Worm (Caenorhabditis elegans): Measurements from ENCODE around the gene ttc-37.

The ttc-37 gene

DNA sequence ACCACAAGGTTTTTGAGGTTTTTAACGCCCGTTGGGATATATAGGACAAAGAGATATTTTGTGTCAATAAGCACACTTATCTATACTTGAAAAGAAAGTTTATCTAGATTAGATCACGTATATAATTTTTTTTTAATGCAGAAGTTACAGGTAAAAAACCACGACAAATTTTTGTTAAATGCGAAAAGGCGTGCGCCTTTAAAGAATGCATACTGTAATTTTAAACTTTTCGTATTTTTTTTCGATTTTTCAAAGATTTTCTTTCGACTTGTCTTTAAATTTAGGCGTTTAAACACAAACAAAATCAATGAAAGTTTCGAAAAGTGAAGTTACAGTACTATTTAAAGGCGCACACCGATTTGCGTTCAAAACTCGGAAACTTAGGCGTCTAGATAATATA lies 632 bp upstream of the ttc-37 start:
- no peak for TF ChIP-seq unc-62 (GFP tag; optimal IDR thresholded peaks at IDR 0.05)

DNA sequence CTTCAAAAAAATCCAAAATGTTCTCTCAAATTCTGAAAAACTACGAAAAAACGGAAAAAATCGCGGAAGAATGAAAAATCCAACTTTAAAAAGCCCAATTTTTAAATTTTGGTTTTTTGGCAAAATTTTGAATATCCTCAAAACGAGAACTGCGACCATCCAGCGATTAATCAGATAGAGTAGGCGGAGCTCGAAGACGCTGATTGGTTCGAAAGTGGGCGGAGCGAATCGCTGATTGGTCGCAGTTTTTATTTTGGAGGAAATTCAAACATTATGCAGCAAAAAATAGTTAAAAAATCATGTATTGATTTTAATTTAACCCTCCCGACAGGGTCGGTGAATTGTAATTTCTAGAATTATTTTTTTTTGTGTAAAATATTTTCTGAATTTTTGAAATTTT lies 9.4 kb downstream of the ttc-37 start:
- TF ChIP-seq unc-62 (GFP tag; optimal IDR thresholded peaks at IDR 0.05) = no peak

DNA sequence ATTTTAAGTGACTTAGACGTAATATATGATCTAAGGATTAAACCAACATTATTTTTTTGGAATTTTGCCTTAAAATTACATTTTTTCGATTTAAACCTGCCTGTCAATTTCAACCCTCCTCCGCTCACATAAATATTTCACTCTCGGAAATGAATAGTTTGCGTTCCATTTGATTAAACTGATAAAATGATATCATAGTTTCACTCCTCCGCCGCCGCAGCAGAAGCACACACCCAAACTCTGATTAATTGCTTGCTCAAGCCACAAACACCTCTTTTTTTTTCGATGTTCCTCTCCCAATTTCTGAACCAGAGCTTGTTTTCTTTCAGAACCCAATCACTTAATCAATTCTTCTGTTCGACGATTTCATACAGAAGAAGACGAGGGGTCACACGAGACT lies 18.8 kb downstream of the ttc-37 start, which contains the start of gene Y49G5B.1:
Gene Y49G5B.1, plus strand, starts transcription at position 324 of the 400 bp plus-strand sequence.
- no peak for TF ChIP-seq unc-62 (GFP tag; optimal IDR thresholded peaks at IDR 0.05)

DNA sequence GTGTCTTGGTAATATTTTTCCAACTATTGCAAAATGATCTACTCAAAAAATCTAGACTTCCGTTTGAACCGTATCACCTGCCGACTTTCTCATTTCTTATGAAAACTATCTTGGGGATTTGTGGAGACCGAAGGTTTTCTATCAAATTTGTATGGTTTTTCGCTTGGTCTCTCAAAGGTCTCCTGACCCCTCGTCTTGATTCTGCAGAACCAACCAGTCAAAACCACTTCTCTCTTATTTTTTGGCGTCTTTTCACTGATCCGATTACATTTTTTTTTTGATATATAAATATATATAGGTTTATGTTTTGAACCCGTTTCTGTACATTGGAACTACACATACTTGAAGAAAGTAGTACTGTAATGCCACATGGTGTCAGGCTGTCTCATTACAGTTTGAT lies 21.4 kb downstream of the ttc-37 start:
- no peak for TF ChIP-seq unc-62 (GFP tag; optimal IDR thresholded peaks at IDR 0.05)

DNA sequence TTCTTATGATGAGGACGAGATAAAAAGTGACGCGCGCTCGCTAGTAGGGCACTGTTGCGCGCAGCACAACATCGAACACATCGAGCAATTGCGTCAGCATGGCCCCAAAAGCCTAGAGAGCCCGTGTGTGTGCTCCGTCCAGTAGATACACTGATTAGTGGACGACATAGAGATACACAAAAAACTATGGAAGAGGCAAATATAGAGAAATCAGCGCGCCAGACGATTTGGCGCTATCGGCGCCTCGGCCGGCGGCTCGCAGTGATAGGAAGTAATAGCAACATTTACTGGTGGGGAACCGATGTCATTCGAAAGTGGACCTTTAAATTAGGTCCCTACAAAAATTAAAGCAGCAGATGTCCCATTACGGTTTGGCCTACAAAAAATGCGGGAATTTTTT lies 24.2 kb downstream of the ttc-37 start:
- TF ChIP-seq unc-62 (GFP tag; optimal IDR thresholded peaks at IDR 0.05) = no peak

DNA sequence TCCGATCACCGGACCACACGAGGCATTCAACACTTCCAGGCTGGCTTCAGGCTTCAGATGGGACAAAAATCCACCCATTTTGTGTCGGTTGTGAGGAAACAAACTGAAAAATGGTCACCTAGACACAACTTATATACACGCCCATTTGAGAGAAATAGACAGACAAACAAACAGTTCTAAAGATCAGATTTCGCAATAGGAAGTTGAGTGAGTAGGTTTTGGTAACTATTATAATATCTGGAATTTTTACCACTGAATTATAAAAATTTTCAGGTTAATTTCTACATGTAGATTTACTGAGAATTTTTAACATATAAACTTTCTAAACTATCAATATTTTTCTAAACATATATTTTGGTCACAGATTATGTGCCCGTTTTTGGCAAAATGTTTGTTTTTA lies 29.5 kb downstream of the ttc-37 start, which contains the start of gene cest-32:
Gene cest-32, minus strand, starts transcription at position 115 of the 400 bp plus-strand sequence.
- no peak for TF ChIP-seq unc-62 (GFP tag; optimal IDR thresholded peaks at IDR 0.05)

DNA sequence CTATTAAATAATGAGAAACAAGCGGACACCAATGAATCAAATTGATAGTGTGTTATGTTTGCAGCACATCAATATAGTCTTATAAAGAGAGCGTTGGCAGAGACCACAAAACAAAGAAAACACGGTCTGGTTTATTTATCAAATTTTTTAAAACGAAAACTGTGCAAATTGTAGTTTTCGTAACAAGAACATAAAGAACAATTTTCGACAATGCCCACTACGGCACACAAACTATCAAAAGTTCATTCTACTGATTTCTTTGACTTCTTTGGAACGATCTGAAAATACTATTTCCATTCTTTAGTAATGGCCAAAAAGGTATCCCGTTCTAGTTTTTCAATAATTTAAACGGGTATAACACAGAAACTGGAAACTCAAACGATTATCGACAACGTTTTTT lies 32.8 kb downstream of the ttc-37 start, which contains the start of gene cest-35.2:
Gene cest-35.2, minus strand, starts transcription at position 101 of the 400 bp plus-strand sequence.
- no peak for TF ChIP-seq unc-62 (GFP tag; optimal IDR thresholded peaks at IDR 0.05)

DNA sequence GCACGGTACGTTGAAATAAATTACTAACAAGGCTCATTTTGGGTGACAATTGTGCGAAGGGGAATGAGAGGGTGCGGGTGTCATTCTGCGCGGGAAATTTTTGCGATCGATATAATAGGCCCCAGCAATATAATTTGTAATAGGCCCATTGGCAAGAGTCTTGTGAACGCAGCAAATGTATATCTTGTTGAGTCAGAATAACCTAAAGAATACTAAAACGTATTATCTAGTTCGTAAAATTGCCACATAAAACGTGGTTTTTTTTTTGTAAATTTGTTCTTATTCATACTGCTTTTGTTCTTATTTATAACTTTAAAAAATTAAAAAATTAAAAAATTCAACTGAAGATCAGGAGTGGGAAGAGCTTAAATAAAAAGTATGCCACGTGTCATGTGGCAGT lies 35.1 kb downstream of the ttc-37 start, which contains the start of gene C52A10.3:
Gene C52A10.3, minus strand, starts transcription at position 101 of the 400 bp plus-strand sequence.
- TF ChIP-seq unc-62 (GFP tag; optimal IDR thresholded peaks at IDR 0.05) = no peak

DNA sequence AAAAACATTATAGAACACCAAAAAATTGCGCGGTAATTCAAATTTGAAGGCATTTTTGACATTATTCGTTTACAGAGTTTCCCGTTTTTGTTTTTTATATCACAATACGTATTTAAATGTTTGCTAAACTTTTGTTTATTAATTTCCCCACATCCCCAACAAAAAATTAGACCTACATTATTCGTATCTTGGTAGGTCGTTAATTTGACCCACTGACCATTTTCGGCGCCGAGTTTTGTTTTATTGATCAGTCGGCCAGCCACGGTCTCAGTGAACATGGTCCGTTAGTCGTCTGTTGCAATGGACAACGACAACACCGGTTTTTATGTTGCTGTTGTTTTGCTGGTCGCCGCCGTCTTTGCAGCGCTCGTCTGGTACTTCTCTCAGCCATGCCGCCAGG lies 35.6 kb downstream of the ttc-37 start, which contains the start of gene B0238.15:
Gene B0238.15, plus strand, starts transcription at position 301 of the 400 bp plus-strand sequence.
- TF ChIP-seq unc-62 (GFP tag; optimal IDR thresholded peaks at IDR 0.05) = no peak

DNA sequence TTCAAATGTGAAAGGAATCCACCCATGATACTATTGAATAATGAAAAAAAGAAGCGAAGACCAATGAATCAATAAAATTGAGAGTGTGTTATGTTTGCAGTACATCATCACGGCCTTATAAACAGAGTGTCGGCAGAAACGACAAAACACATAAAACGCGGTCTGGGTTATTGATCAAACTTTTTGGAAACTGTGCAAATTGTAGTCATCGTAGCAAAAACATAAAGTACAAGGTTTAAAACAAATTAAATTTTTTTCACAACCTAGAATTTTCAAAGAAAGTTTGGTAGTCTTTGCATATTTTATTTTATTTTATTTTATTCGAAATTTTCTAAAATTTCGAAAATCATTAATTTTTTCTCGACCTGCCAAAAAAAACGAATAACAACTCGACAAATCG lies 38.8 kb downstream of the ttc-37 start, which contains the start of gene cest-35.1:
Gene cest-35.1, minus strand, starts transcription at position 101 of the 400 bp plus-strand sequence.
- TF ChIP-seq unc-62 (GFP tag; optimal IDR thresholded peaks at IDR 0.05) = no peak

DNA sequence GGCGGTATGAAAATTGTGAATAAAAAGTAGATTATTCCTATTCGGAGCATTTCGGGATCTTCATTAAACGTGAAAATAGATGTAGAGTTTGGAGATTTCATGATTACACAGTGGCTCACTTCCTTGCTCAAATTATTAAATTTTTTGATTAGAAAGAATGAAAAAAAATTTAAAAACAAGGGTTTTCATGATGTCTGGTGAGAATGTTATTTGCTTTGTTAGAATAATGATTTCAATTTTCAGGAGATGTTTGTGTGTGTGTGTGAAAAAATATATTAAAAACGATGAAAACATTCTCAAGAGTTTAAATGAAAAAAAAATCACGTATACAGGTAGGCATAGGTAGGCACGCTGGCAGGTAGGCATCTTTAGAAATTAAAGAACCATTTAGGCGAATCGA lies 47.7 kb downstream of the ttc-37 start, which contains the start of gene srt-68:
Gene srt-68, minus strand, starts transcription at position 101 of the 400 bp plus-strand sequence.
- no peak for TF ChIP-seq unc-62 (GFP tag; optimal IDR thresholded peaks at IDR 0.05)

DNA sequence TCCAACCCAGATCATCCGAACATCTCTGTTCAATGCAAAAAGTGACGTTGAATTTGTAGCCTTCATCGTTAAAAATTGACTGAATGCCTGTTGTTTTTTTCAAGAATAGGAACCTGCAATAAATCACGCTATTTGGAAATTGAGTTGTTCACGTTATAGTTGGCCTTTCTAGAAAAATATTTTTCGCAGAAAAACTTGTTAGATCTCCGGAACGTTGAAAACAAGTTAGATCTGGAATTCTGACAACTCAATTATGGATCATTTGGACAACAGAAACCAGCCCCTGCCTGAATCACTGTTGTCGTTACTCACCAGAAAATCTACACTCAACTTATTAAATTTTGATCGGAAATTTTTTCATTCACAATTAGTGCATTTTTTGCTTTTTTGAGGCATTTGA lies 53.1 kb downstream of the ttc-37 start, which contains the start of gene srt-67:
Gene srt-67, minus strand, starts transcription at position 101 of the 400 bp plus-strand sequence.
- no peak for TF ChIP-seq unc-62 (GFP tag; optimal IDR thresholded peaks at IDR 0.05)

DNA sequence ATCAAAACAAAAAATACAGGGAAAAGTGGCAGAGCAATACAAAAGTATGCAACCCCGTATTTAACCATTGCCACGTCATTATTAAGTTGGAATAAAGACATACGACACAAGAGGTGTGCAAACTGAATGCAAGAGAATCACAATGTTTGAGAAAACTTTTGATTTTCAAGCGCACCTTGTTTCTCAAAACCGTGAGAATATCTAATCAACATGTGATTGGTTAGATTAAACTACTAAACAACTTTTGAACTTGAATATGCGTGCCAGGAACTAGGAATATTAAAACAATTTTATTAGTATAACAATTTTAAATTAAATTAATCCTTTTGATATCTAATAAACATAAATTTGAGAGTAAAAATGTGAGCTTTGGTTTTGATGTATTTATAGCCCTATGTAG lies 55.2 kb downstream of the ttc-37 start, which contains the start of gene srt-70:
Gene srt-70, minus strand, starts transcription at position 101 of the 400 bp plus-strand sequence.
- TF ChIP-seq unc-62 (GFP tag; optimal IDR thresholded peaks at IDR 0.05) = no peak

DNA sequence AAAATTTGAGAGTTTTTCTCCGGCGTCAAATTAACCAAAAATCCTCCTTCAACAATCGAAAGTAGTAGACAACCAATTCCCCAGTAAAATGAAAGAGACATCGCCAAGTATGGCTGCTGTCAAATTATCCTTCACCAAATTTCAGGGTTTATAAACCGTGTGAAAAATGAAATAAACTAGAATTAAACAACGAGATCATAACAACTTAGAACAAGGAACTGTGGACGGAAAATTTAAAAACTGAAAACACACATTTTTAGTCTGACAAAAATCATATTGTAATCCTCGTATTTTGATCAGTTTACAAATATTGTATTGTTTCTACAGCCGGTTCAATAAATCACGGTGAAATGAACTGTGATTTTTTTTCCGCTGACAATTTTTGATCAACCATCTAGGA lies 58.7 kb downstream of the ttc-37 start, which contains the start of gene cest-30:
Gene cest-30, minus strand, starts transcription at position 101 of the 400 bp plus-strand sequence.
- no peak for TF ChIP-seq unc-62 (GFP tag; optimal IDR thresholded peaks at IDR 0.05)
